Comparison of ENCODE assay signal across 4 worm cellular contexts in genomic region chrX:12171631-12172348, ce11.
TF ChIP-seq lines count a peak whose summit lies in the region.

TSS of gene F57G12.1 (minus strand) at chrX:12171681.

TF ChIP-seq in whole organism, L2 larva, 48 proteins besides CTCF, POLR2A, EP300 and RAD21 (continues in another document):
- peak; percentile 60 to 81 for TF ChIP-seq mdl-1 (tag; optimal IDR thresholded peaks at IDR 0.05; lab: Kevin White, UChicago)
- no peak for TF ChIP-seq R02D3.7 (tag; optimal IDR thresholded peaks at IDR 0.05; lab: Kevin White, UChicago)
- no peak for TF ChIP-seq nhr-23 (tag; optimal IDR thresholded peaks at IDR 0.05; lab: Kevin White, UChicago)
- TF ChIP-seq peb-1 (tag; optimal IDR thresholded peaks at IDR 0.05; lab: Kevin White, UChicago): peak; percentile 18
- TF ChIP-seq ztf-1 (GFP tag; conservative IDR thresholded peaks at IDR 0.05; lab: Robert Waterston, UW): no peak
- peak; percentile 86 for TF ChIP-seq nhr-25 (tag; optimal IDR thresholded peaks at IDR 0.05; lab: Kevin White, UChicago)
- peak; percentile 71 for TF ChIP-seq lin-13 (GFP tag; optimal IDR thresholded peaks at IDR 0.05; lab: Kevin White, UChicago)
- peak; percentile 94 for TF ChIP-seq sma-9 (GFP tag; optimal IDR thresholded peaks at IDR 0.05; lab: Kevin White, UChicago)
- peak; percentile 27 for TF ChIP-seq sma-9 (tag; optimal IDR thresholded peaks at IDR 0.05; lab: Kevin White, UChicago)
- no peak for TF ChIP-seq dmd-4 (tag; optimal IDR thresholded peaks at IDR 0.05; lab: Kevin White, UChicago)
- no peak for TF ChIP-seq aly-2 (tag; optimal IDR thresholded peaks at IDR 0.05; lab: Kevin White, UChicago)
- TF ChIP-seq ceh-16 (tag; optimal IDR thresholded peaks at IDR 0.05; lab: Kevin White, UChicago): peak; percentile 64
- TF ChIP-seq lin-39 (tag; optimal IDR thresholded peaks at IDR 0.05; lab: Kevin White, UChicago): no peak
- TF ChIP-seq Y55F3AM.14 (GFP tag; optimal IDR thresholded peaks at IDR 0.05; lab: Kevin White, UChicago): peak; percentile 51
- peak; percentile 48 for TF ChIP-seq nhr-6 (tag; optimal IDR thresholded peaks at IDR 0.05; lab: Kevin White, UChicago)
- no peak for TF ChIP-seq ZK546.5 (tag; optimal IDR thresholded peaks at IDR 0.05; lab: Kevin White, UChicago)
- TF ChIP-seq lsy-2 (tag; optimal IDR thresholded peaks at IDR 0.05; lab: Kevin White, UChicago): peak; percentile 48 to 74
- peak; percentile 22 for TF ChIP-seq sma-3 (GFP tag; optimal IDR thresholded peaks at IDR 0.05; lab: Kevin White, UChicago)
- TF ChIP-seq elt-3 (tag; optimal IDR thresholded peaks at IDR 0.05; lab: Kevin White, UChicago): no peak
- TF ChIP-seq nhr-11 (tag; optimal IDR thresholded peaks at IDR 0.05; lab: Kevin White, UChicago): no peak
- TF ChIP-seq elt-1 (tag; optimal IDR thresholded peaks at IDR 0.05; lab: Kevin White, UChicago): peak; percentile 36
- TF ChIP-seq F13H6.1 (tag; optimal IDR thresholded peaks at IDR 0.05; lab: Kevin White, UChicago): peak; percentile 87
- TF ChIP-seq lin-11 (tag; optimal IDR thresholded peaks at IDR 0.05; lab: Kevin White, UChicago): peak; percentile 84

TF ChIP-seq in whole organism, L4 larva, 104 proteins besides CTCF, POLR2A, EP300 and RAD21 (continues in another document):
- TF ChIP-seq hlh-30 (tag; optimal IDR thresholded peaks at IDR 0.05; lab: Kevin White, UChicago; ENCODE audit: insufficient read depth) (peak; percentile 85), dmd-9 (GFP tag; IDR thresholded peaks at IDR 0.05; lab: Robert Waterston, UW) (no peak), ZK337.2 (GFP tag; IDR thresholded peaks at IDR 0.05; lab: Robert Waterston, UW) (no peak), ceh-62 (tag; optimal IDR thresholded peaks at IDR 0.05; lab: Kevin White, UChicago) (no peak), Y105C5A.15 (GFP tag; IDR thresholded peaks at IDR 0.05; lab: Robert Waterston, UW) (no peak), nhr-237 (tag; optimal IDR thresholded peaks at IDR 0.05; lab: Kevin White, UChicago) (no peak), daf-8 (GFP tag; IDR thresholded peaks at IDR 0.05; lab: Robert Waterston, UW) (no peak), spr-1 (tag; optimal IDR thresholded peaks at IDR 0.05; lab: Kevin White, UChicago) (no peak), lin-13 (GFP tag; optimal IDR thresholded peaks at IDR 0.05; lab: Kevin White, UChicago) (peak; percentile 60), nhr-42 (GFP tag; IDR thresholded peaks at IDR 0.05; lab: Robert Waterston, UW) (no peak), zip-11 (GFP tag; IDR thresholded peaks at IDR 0.05; lab: Robert Waterston, UW) (no peak), lir-3 (tag; optimal IDR thresholded peaks at IDR 0.05; lab: Kevin White, UChicago) (no peak), duxl-1 (tag; optimal IDR thresholded peaks at IDR 0.05; lab: Kevin White, UChicago; ENCODE audit: poor library complexity) (no peak), mxl-3 (GFP tag; optimal IDR thresholded peaks at IDR 0.05; lab: Kevin White, UChicago) (peak; percentile 85), daf-16 (GFP tag; optimal IDR thresholded peaks at IDR 0.05; lab: Kevin White, UChicago) (peak in 1 of 2 experiments; percentile 8), daf-16 (tag; optimal IDR thresholded peaks at IDR 0.05; lab: Kevin White, UChicago) (peak; percentile 10), lin-38 (GFP tag; IDR thresholded peaks at IDR 0.05; lab: Robert Waterston, UW) (peak; percentile 46; the same call in 1 of the 2 replicates), lin-39 (tag; optimal IDR thresholded peaks at IDR 0.05; lab: Kevin White, UChicago) (no peak), php-3 (GFP tag; IDR thresholded peaks at IDR 0.05; lab: Robert Waterston, UW) (0 out of 2 replicates have a peak, but pooled peaks have one; percentile 54), mep-1 (tag; optimal IDR thresholded peaks at IDR 0.05; lab: Kevin White, UChicago) (peak; percentile 91), F49E8.2 (tag; optimal IDR thresholded peaks at IDR 0.05; lab: Kevin White, UChicago; ENCODE audit: borderline replicate concordance) (no peak), nhr-11 (tag; optimal IDR thresholded peaks at IDR 0.05; lab: Kevin White, UChicago) (peak; percentile 75), unc-130 (GFP tag; optimal IDR thresholded peaks at IDR 0.05; lab: Kevin White, UChicago) (no peak)

TF ChIP-seq in whole organism, late embryonic, 69 proteins besides CTCF, POLR2A, EP300 and RAD21 (continues in another document):
- TF ChIP-seq ceh-6 (GFP tag; optimal IDR thresholded peaks at IDR 0.05; lab: Kevin White, UChicago) (peak; percentile 49), ztf-16 (tag; optimal IDR thresholded peaks at IDR 0.05; lab: Kevin White, UChicago) (no peak), gmeb-2 (tag; optimal IDR thresholded peaks at IDR 0.05; lab: Kevin White, UChicago) (no peak), hlh-6 (tag; optimal IDR thresholded peaks at IDR 0.05; lab: Kevin White, UChicago) (no peak), unc-42 (tag; optimal IDR thresholded peaks at IDR 0.05; lab: Kevin White, UChicago) (peak; percentile 65), eyg-1 (tag; optimal IDR thresholded peaks at IDR 0.05; lab: Kevin White, UChicago) (peak; percentile 74), C08G9.2 (tag; optimal IDR thresholded peaks at IDR 0.05; lab: Kevin White, UChicago) (peak; percentile 49), hlh-8 (tag; optimal IDR thresholded peaks at IDR 0.05; lab: Kevin White, UChicago) (peak; percentile 13), K02D7.2 (tag; optimal IDR thresholded peaks at IDR 0.05; lab: Kevin White, UChicago) (no peak), rnt-1 (tag; optimal IDR thresholded peaks at IDR 0.05; lab: Kevin White, UChicago) (peak; percentile 27), K09A11.1 (tag; optimal IDR thresholded peaks at IDR 0.05; lab: Kevin White, UChicago; ENCODE audit: insufficient read depth) (peak; percentile 1), hlh-30 (tag; optimal IDR thresholded peaks at IDR 0.05; lab: Kevin White, UChicago; ENCODE audit: insufficient read depth) (peak; percentile 79), F13H6.1 (tag; optimal IDR thresholded peaks at IDR 0.05; lab: Kevin White, UChicago) (peak; percentile 20), ceh-9 (tag; optimal IDR thresholded peaks at IDR 0.05; lab: Kevin White, UChicago) (no peak), odd-2 (tag; optimal IDR thresholded peaks at IDR 0.05; lab: Kevin White, UChicago) (peak; percentile 6), dve-1 (tag; optimal IDR thresholded peaks at IDR 0.05; lab: Kevin White, UChicago) (no peak), pax-1 (tag; optimal IDR thresholded peaks at IDR 0.05; lab: Kevin White, UChicago) (no peak), elt-2 (tag; optimal IDR thresholded peaks at IDR 0.05; lab: Kevin White, UChicago) (peak; percentile 50), ets-4 (tag; optimal IDR thresholded peaks at IDR 0.05; lab: Kevin White, UChicago) (no peak), sdc-2 (tag; optimal IDR thresholded peaks at IDR 0.05; lab: Kevin White, UChicago) (peak; percentile 64), tbx-2 (tag; optimal IDR thresholded peaks at IDR 0.05; lab: Kevin White, UChicago) (peak; percentile 43), ceh-30 (tag; optimal IDR thresholded peaks at IDR 0.05; lab: Kevin White, UChicago) (peak; percentile 5), fax-1 (tag; optimal IDR thresholded peaks at IDR 0.05; lab: Kevin White, UChicago) (no peak), pqm-1 (tag; optimal IDR thresholded peaks at IDR 0.05; lab: Kevin White, UChicago) (no peak), nhr-11 (tag; optimal IDR thresholded peaks at IDR 0.05; lab: Kevin White, UChicago) (no peak), ceh-19 (GFP tag; optimal IDR thresholded peaks at IDR 0.05; lab: Kevin White, UChicago) (no peak), Y22D7AL.16 (tag; optimal IDR thresholded peaks at IDR 0.05; lab: Kevin White, UChicago) (no peak)

TF ChIP-seq in whole organism, mixed stage, embryonic, 35 proteins besides CTCF, POLR2A, EP300 and RAD21 (continues in another document):
- TF ChIP-seq nhr-12 (tag; optimal IDR thresholded peaks at IDR 0.05; lab: Kevin White, UChicago) (no peak), ztf-11 (tag; optimal IDR thresholded peaks at IDR 0.05; lab: Kevin White, UChicago) (peak; percentile 85), flh-1 (GFP tag; optimal IDR thresholded peaks at IDR 0.05; lab: Kevin White, UChicago) (no peak), mls-2 (tag; optimal IDR thresholded peaks at IDR 0.05; lab: Kevin White, UChicago) (peak; percentile 75), tbx-8 (GFP tag; optimal IDR thresholded peaks at IDR 0.05; lab: Kevin White, UChicago) (no peak), bed-3 (GFP tag; optimal IDR thresholded peaks at IDR 0.05; lab: Kevin White, UChicago) (no peak), cnd-1 (tag; optimal IDR thresholded peaks at IDR 0.05; lab: Kevin White, UChicago) (peak; percentile 42), hlh-1 (tag; optimal IDR thresholded peaks at IDR 0.05; lab: Kevin White, UChicago) (peak; percentile 75), nhr-28 (tag; optimal IDR thresholded peaks at IDR 0.05; lab: Kevin White, UChicago) (no peak), sptf-1 (tag; optimal IDR thresholded peaks at IDR 0.05; lab: Kevin White, UChicago) (peak; percentile 66), blmp-1 (tag; optimal IDR thresholded peaks at IDR 0.05; lab: Kevin White, UChicago) (no peak), zip-8 (tag; optimal IDR thresholded peaks at IDR 0.05; lab: Kevin White, UChicago) (peak; percentile 52), M03D4.4 (tag; optimal IDR thresholded peaks at IDR 0.05; lab: Kevin White, UChicago) (peak; percentile 53), ces-1 (GFP tag; optimal IDR thresholded peaks at IDR 0.05; lab: Kevin White, UChicago) (peak; percentile 54), unc-120 (tag; optimal IDR thresholded peaks at IDR 0.05; lab: Kevin White, UChicago; ENCODE audit: poor library complexity, severe bottlenecking) (peak; percentile 94), nhr-237 (tag; optimal IDR thresholded peaks at IDR 0.05; lab: Kevin White, UChicago) (peak; percentile 66), mab-5 (tag; optimal IDR thresholded peaks at IDR 0.05; lab: Kevin White, UChicago) (no peak), ceh-43 (GFP tag; optimal IDR thresholded peaks at IDR 0.05; lab: Kevin White, UChicago) (no peak), ham-2 (GFP tag; optimal IDR thresholded peaks at IDR 0.05; lab: Kevin White, UChicago) (peak; percentile 87), nhr-2 (tag; optimal IDR thresholded peaks at IDR 0.05; lab: Kevin White, UChicago) (peak; percentile 76), ceh-39 (tag; optimal IDR thresholded peaks at IDR 0.05; lab: Kevin White, UChicago) (peak; percentile 33), elt-3 (tag; optimal IDR thresholded peaks at IDR 0.05; lab: Kevin White, UChicago) (peak; percentile 18), unc-62 (GFP tag; optimal IDR thresholded peaks at IDR 0.05; lab: Kevin White, UChicago) (peak; percentile 69), pha-4 (tag; optimal IDR thresholded peaks at IDR 0.05; lab: Kevin White, UChicago) (peak; percentile 90), lin-13 (tag; optimal IDR thresholded peaks at IDR 0.05; lab: Kevin White, UChicago) (peak; percentile 78), drap-1 (GFP tag; optimal IDR thresholded peaks at IDR 0.05; lab: Kevin White, UChicago) (peak; percentile 55), ceh-83 (GFP tag; optimal IDR thresholded peaks at IDR 0.05; lab: Kevin White, UChicago) (peak; percentile 80), unc-39 (tag; optimal IDR thresholded peaks at IDR 0.05; lab: Kevin White, UChicago) (no peak), sem-2 (GFP tag; optimal IDR thresholded peaks at IDR 0.05; lab: Kevin White, UChicago) (no peak), snpc-4 (tag; optimal IDR thresholded peaks at IDR 0.05; lab: Kevin White, UChicago) (no peak)
